Worm (Caenorhabditis elegans) whole organism, L1 larva: ENCODE results near the gene klp-7.

ENCODE experiments used
- C16A3.4 ChIP-seq: fragments of 150-350 bp; optimal IDR thresholded peaks from 2 replicates; lab custom pipeline; 2014; ENCODE audit warnings: missing biosample characterization, missing genetic modification characterization
- aly-2 ChIP-seq: fragments of 150-350 bp; optimal IDR thresholded peaks from 2 replicates; lab custom pipeline; 2014; ENCODE audit warnings: missing biosample characterization, missing genetic modification characterization
- ama-1 ChIP-seq: fragments of 150-350 bp; optimal IDR thresholded peaks from 2 replicates; lab custom pipeline; 2014
- ceh-63 ChIP-seq: fragments of 200-800 bp; sonication (Bioruptor generic); optimal IDR thresholded peaks from 2 replicates; lab custom pipeline; 2018; ENCODE audit warnings: mild to moderate bottlenecking, missing genetic modification characterization, missing compliant biosample characterization
- ceh-90 ChIP-seq: sonication (generic microtip); optimal IDR thresholded peaks from 2 replicates; lab custom pipeline; 2016; ENCODE audit warnings: missing genetic modification characterization, missing compliant biosample characterization
- dpl-1 ChIP-seq, 3 experiments: fragments of 150-350 bp in 2 of 3; sonication (generic microtip) in 1 of 3; optimal IDR thresholded peaks; 2 replicates each; lab custom pipeline; 2014 to 2017; ENCODE audit warnings: missing biosample characterization in 3 of 3, missing genetic modification characterization in 3 of 3, missing genetic modification reagents in 3 of 3
- elt-3 ChIP-seq, 6 experiments: fragments of 150-350 bp in 1 of 6; sonication (generic microtip); optimal IDR thresholded peaks; 2 replicates each; lab custom pipeline; 2017 to 2018; ENCODE audit warnings: missing biosample characterization in 6 of 6, missing genetic modification characterization in 6 of 6, inconsistent platforms in 1 of 6
- fos-1 ChIP-seq: fragments of 150-350 bp; optimal IDR thresholded peaks from 2 replicates; lab custom pipeline; 2014; ENCODE audit warnings: missing biosample characterization, missing genetic modification characterization
- lin-13 ChIP-seq: fragments of 150-350 bp; optimal IDR thresholded peaks from 2 replicates; lab custom pipeline; 2014; ENCODE audit warnings: missing biosample characterization, missing genetic modification reagents, missing genetic modification characterization
- mdl-1 ChIP-seq, 2 experiments: fragments of 150-350 bp; optimal IDR thresholded peaks; 2 replicates each; lab custom pipeline; 2014 to 2017; ENCODE audit warnings: missing biosample characterization in 2 of 2, missing genetic modification characterization in 2 of 2, inconsistent platforms in 1 of 2
- nhr-12 ChIP-seq: sonication (generic microtip); optimal IDR thresholded peaks from 2 replicates; lab custom pipeline; 2017; ENCODE audit warnings: missing biosample characterization, missing genetic modification characterization

ce11 chrIII:10857984-10858383, 52.3 kb downstream of the klp-7 start, which contains the start of gene oxi-1:
- TF ChIP-seq lin-13 (GFP tag; lab: Kevin White, UChicago) (no peak), nhr-12 (tag; lab: Kevin White, UChicago) (no peak), mdl-1 (tag; optimal IDR thresholded peaks at IDR 0.05; lab: Kevin White, UChicago) (no peak), aly-2 (tag; lab: Kevin White, UChicago) (no peak), C16A3.4 (tag; lab: Kevin White, UChicago) (no peak), fos-1 (tag; lab: Kevin White, UChicago) (no peak), dpl-1 (GFP tag; optimal IDR thresholded peaks at IDR 0.05; lab: Kevin White, UChicago) (no peak), elt-3 (tag; optimal IDR thresholded peaks at IDR 0.05; lab: Kevin White, UChicago) (no peak), ceh-90 (tag; lab: Kevin White, UChicago) (no peak), ama-1 (no peak), ceh-63 (GFP tag; lab: Kevin White, UChicago) (no peak)
